Fruit fly (Drosophila melanogaster) whole organism, embryonic: ENCODE measurements around the gene pyd.
A peak's percentile ranks its signal among the peaks of the same experiment; 100 is the strongest.

Experiments used
- CG11504 ChIP-seq: fragments of 200-800 bp; sonication (Bioruptor generic); optimal IDR thresholded peaks from 3 replicates; lab custom pipeline; 2019; ENCODE audit warnings: missing biosample characterization, mild to moderate bottlenecking, missing genetic modification characterization, moderate library complexity
- CG13287 ChIP-seq: fragments of 200-800 bp; sonication (Bioruptor generic); IDR thresholded peaks from 2 replicates; pipeline ENCODE4 v1.3.6; 2022; ENCODE audit warnings: missing biosample characterization, missing genetic modification characterization; ENCODE audit not compliant: partially characterized antibody
- CG13424 ChIP-seq: fragments of 200-800 bp; sonication (Bioruptor generic); optimal IDR thresholded peaks from 2 replicates; lab custom pipeline; 2019; ENCODE audit warnings: missing biosample characterization, mild to moderate bottlenecking, missing genetic modification characterization, moderate library complexity
- CG1529 ChIP-seq: fragments of 200-800 bp; sonication (Bioruptor generic); optimal IDR thresholded peaks from 3 replicates; lab custom pipeline; 2018; ENCODE audit warnings: missing biosample characterization, missing genetic modification characterization
- CG18011 ChIP-seq: fragments of 200-800 bp; sonication (Bioruptor generic); optimal IDR thresholded peaks from 2 replicates; lab custom pipeline; 2017; ENCODE audit warnings: missing biosample characterization, missing genetic modification characterization, mild to moderate bottlenecking, moderate library complexity, missing genotype
- CG32532 ChIP-seq: fragments of 200-800 bp; sonication (Bioruptor generic); IDR thresholded peaks from 2 replicates; pipeline ENCODE4 v1.3.6; 2022; ENCODE audit warnings: missing biosample characterization, missing genetic modification characterization
- CG34224 ChIP-seq: fragments of 200-800 bp; sonication (Bioruptor generic); IDR thresholded peaks from 3 replicates; pipeline ENCODE4 v1.3.6; 2022; ENCODE audit warnings: missing biosample characterization, missing genetic modification characterization; ENCODE audit not compliant: partially characterized antibody
- CG3995 ChIP-seq: fragments of 200-800 bp; sonication (Bioruptor generic); optimal IDR thresholded peaks from 3 replicates; lab custom pipeline; 2016; ENCODE audit warnings: missing biosample characterization, missing genetic modification characterization
- CG4360 ChIP-seq: fragments of 200-800 bp; sonication (Bioruptor generic); IDR thresholded peaks from 2 replicates; pipeline ENCODE4 v1.3.6; 2022; ENCODE audit warnings: missing biosample characterization, missing genetic modification characterization
- CG43689 ChIP-seq: fragments of 200-800 bp; sonication (Bioruptor generic); IDR thresholded peaks from 2 replicates; pipeline ENCODE4 v1.3.6; 2022; ENCODE audit warnings: missing biosample characterization, missing genetic modification characterization
- CG5953 ChIP-seq: fragments of 200-800 bp; sonication (Bioruptor generic); IDR thresholded peaks from 2 replicates; pipeline ENCODE4 v1.3.6; 2022; ENCODE audit warnings: missing biosample characterization, missing genetic modification characterization
- CG6791 ChIP-seq: fragments of 200-800 bp; sonication (Bioruptor generic); IDR thresholded peaks from 3 replicates; pipeline ENCODE4 v1.3.6; 2022; ENCODE audit warnings: missing biosample characterization, missing genetic modification characterization; ENCODE audit not compliant: partially characterized antibody
- CG6854 ChIP-seq: fragments of 200-800 bp; sonication (Bioruptor generic); optimal IDR thresholded peaks from 3 replicates; lab custom pipeline; 2017; ENCODE audit warnings: missing biosample characterization, mild to moderate bottlenecking, missing genetic modification characterization
- CG7839 ChIP-seq: fragments of 200-800 bp; sonication (Bioruptor generic); optimal IDR thresholded peaks from 3 replicates; lab custom pipeline; 2018; ENCODE audit warnings: missing biosample characterization, mild to moderate bottlenecking, missing genetic modification characterization, moderate library complexity
- CG8944 ChIP-seq: fragments of 200-800 bp; sonication (Bioruptor generic); optimal IDR thresholded peaks from 3 replicates; lab custom pipeline; 2016; ENCODE audit warnings: missing biosample characterization, missing genetic modification characterization
- CG9932 ChIP-seq: fragments of 200-800 bp; sonication (Bioruptor generic); IDR thresholded peaks from 2 replicates; pipeline ENCODE4 v1.3.6; 2022; ENCODE audit warnings: missing biosample characterization, missing genetic modification characterization
- D ChIP-seq, 2 experiments: fragments of 200-800 bp in 1 of 2; fragments of >200 bp in 1 of 2; sonication (Bioruptor generic) in 1 of 2; optimal IDR thresholded peaks; 2 replicates in 1 of 2; 3 replicates in 1 of 2; lab custom pipeline; 2017; ENCODE audit warnings: mild to moderate bottlenecking in 1 of 2, missing biosample characterization in 1 of 2, missing genetic modification characterization in 1 of 2, missing genetic modification reagents in 1 of 2
- E2f2 ChIP-seq: fragments of 200-800 bp; sonication (Bioruptor generic); IDR thresholded peaks from 2 replicates; pipeline ENCODE4 v1.3.6; 2022; ENCODE audit warnings: missing biosample characterization, missing genetic modification characterization
- Ets97D ChIP-seq: fragments of 200-800 bp; sonication (Bioruptor generic); optimal IDR thresholded peaks from 3 replicates; lab custom pipeline; 2016; ENCODE audit warnings: missing biosample characterization, missing genetic modification characterization
- H15 ChIP-seq: fragments of 200-800 bp; sonication (Bioruptor generic); IDR thresholded peaks from 3 replicates; pipeline ENCODE4 v1.3.6; 2022; ENCODE audit warnings: missing biosample characterization, missing genetic modification characterization
- HmgZ ChIP-seq: fragments of 200-800 bp; sonication (Bioruptor generic); optimal IDR thresholded peaks from 2 replicates; lab custom pipeline; 2018; ENCODE audit warnings: missing biosample characterization, mild to moderate bottlenecking, missing genetic modification characterization
- Hr78 ChIP-seq, 2 experiments: fragments of 200-800 bp in 1 of 2; fragments of >200 bp in 1 of 2; sonication (Bioruptor generic) in 1 of 2; optimal IDR thresholded peaks; 2 replicates each; lab custom pipeline; 2017 to 2019; ENCODE audit warnings: missing biosample characterization in 2 of 2, missing genetic modification characterization in 2 of 2, mild to moderate bottlenecking in 1 of 2, moderate library complexity in 1 of 2
- Jarid2 ChIP-seq: fragments of 200-800 bp; sonication (Bioruptor generic); optimal IDR thresholded peaks from 3 replicates; lab custom pipeline; 2017; ENCODE audit warnings: mild to moderate bottlenecking, missing biosample characterization, missing genetic modification reagents, missing genetic modification characterization
- Myb ChIP-seq: fragments of 200-800 bp; sonication (Bioruptor generic); optimal IDR thresholded peaks from 2 replicates; lab custom pipeline; 2016; ENCODE audit warnings: missing biosample characterization, missing genetic modification characterization
- NC2α ChIP-seq: fragments of 200-800 bp; sonication (Bioruptor generic); optimal IDR thresholded peaks from 2 replicates; lab custom pipeline; 2016; ENCODE audit warnings: missing biosample characterization, missing genetic modification characterization
- NC2β ChIP-seq: fragments of 200-800 bp; sonication (Bioruptor generic); optimal IDR thresholded peaks from 2 replicates; lab custom pipeline; 2016; ENCODE audit warnings: missing biosample characterization, missing genetic modification characterization
- Oaz ChIP-seq: fragments of 200-800 bp; sonication (Bioruptor generic); IDR thresholded peaks from 2 replicates; pipeline ENCODE4 v1.3.6; 2022; ENCODE audit warnings: missing biosample characterization, missing genetic modification characterization
- Six4 ChIP-seq: fragments of 200-800 bp; sonication (Bioruptor generic); optimal IDR thresholded peaks from 2 replicates; lab custom pipeline; 2016; ENCODE audit warnings: missing biosample characterization, missing genetic modification characterization
- Stat92E ChIP-seq, 3 experiments: fragments of >200 bp in 2 of 3; fragments of 200-800 bp in 1 of 3; sonication (Bioruptor generic) in 1 of 3; optimal IDR thresholded peaks; 2 replicates each; lab custom pipeline; 2017 to 2019; ENCODE audit warnings: missing biosample characterization in 3 of 3, missing genetic modification characterization in 3 of 3, mild to moderate bottlenecking in 1 of 3, moderate library complexity in 1 of 3
- Trl ChIP-seq, 3 experiments: fragments of >200 bp in 2 of 3; fragments of 200-800 bp in 1 of 3; sonication (Bioruptor generic) in 1 of 3; optimal IDR thresholded peaks; 2 replicates in 1 of 3; 3 replicates in 2 of 3; lab custom pipeline; 2016 to 2017; ENCODE audit warnings: missing biosample characterization in 1 of 3, missing genetic modification characterization in 1 of 3
- Xrp1 ChIP-seq: fragments of 200-800 bp; sonication (Bioruptor generic); IDR thresholded peaks from 2 replicates; pipeline ENCODE4 v1.3.6; 2022; ENCODE audit warnings: missing biosample characterization, missing genetic modification characterization
- az2 ChIP-seq: fragments of 200-800 bp; sonication (Bioruptor generic); optimal IDR thresholded peaks from 3 replicates; lab custom pipeline; 2016; ENCODE audit warnings: missing biosample characterization, missing genetic modification characterization
- bsh ChIP-seq, 2 experiments: fragments of 200-800 bp; sonication (Bioruptor generic); optimal IDR thresholded peaks; 2 replicates each; lab custom pipeline; 2017 to 2018; ENCODE audit warnings: mild to moderate bottlenecking in 2 of 2, missing biosample characterization in 2 of 2, missing genetic modification characterization in 2 of 2, moderate library complexity in 1 of 2
- btn ChIP-seq: fragments of 200-800 bp; sonication (Bioruptor generic); optimal IDR thresholded peaks from 2 replicates; lab custom pipeline; 2016; ENCODE audit warnings: missing biosample characterization, missing genetic modification characterization
- crp ChIP-seq, 2 experiments: fragments of 200-800 bp; sonication (Bioruptor generic); optimal IDR thresholded peaks; 2 replicates in 1 of 2; 3 replicates in 1 of 2; lab custom pipeline; 2017; ENCODE audit warnings: missing biosample characterization in 2 of 2, missing genetic modification characterization in 2 of 2, mild to moderate bottlenecking in 1 of 2, moderate library complexity in 1 of 2
- esg ChIP-seq: fragments of 200-800 bp; sonication (Bioruptor generic); conservative IDR thresholded peaks from 2 replicates; pipeline ENCODE4 v1.3.6; 2022; ENCODE audit warnings: missing biosample characterization, missing genetic modification characterization
- fd96Cb ChIP-seq: fragments of 200-800 bp; sonication (Bioruptor generic); optimal IDR thresholded peaks from 2 replicates; lab custom pipeline; 2018; ENCODE audit warnings: missing biosample characterization, mild to moderate bottlenecking, missing genetic modification characterization, moderate library complexity
- ftz-f1 ChIP-seq: fragments of 200-800 bp; sonication (Bioruptor generic); optimal IDR thresholded peaks from 2 replicates; lab custom pipeline; 2016; ENCODE audit warnings: missing biosample characterization, missing genetic modification characterization
- fu2 ChIP-seq: fragments of 200-800 bp; sonication (Bioruptor generic); optimal IDR thresholded peaks from 2 replicates; lab custom pipeline; 2016; ENCODE audit warnings: missing biosample characterization, missing genetic modification characterization
- gcm2 ChIP-seq: fragments of 200-800 bp; sonication (Bioruptor generic); optimal IDR thresholded peaks from 2 replicates; lab custom pipeline; 2016; ENCODE audit warnings: missing biosample characterization, missing genetic modification characterization
- kay ChIP-seq: fragments of 200-800 bp; sonication (Bioruptor generic); optimal IDR thresholded peaks from 2 replicates; lab custom pipeline; 2016; ENCODE audit warnings: missing biosample characterization, missing genetic modification characterization
- luna ChIP-seq: fragments of 200-800 bp; sonication (Bioruptor generic); optimal IDR thresholded peaks from 2 replicates; lab custom pipeline; 2016; ENCODE audit warnings: missing biosample characterization, missing genetic modification characterization
- nerfin-2 ChIP-seq: fragments of 200-800 bp; sonication (Bioruptor generic); IDR thresholded peaks from 2 replicates; pipeline ENCODE4 v1.3.6; 2022; ENCODE audit warnings: missing biosample characterization, missing genetic modification characterization; ENCODE audit not compliant: partially characterized antibody
- run ChIP-seq: fragments of 200-800 bp; sonication (Bioruptor generic); optimal IDR thresholded peaks from 3 replicates; lab custom pipeline; 2018; ENCODE audit warnings: missing biosample characterization, mild to moderate bottlenecking, missing genetic modification characterization
- sima ChIP-seq: fragments of 200-800 bp; sonication (Bioruptor generic); optimal IDR thresholded peaks from 2 replicates; lab custom pipeline; 2016; ENCODE audit warnings: missing biosample characterization, missing genetic modification characterization
- tap ChIP-seq: fragments of 200-800 bp; optimal IDR thresholded peaks from 3 replicates; lab custom pipeline; 2019; ENCODE audit warnings: missing biosample characterization, mild to moderate bottlenecking, missing genetic modification characterization, moderate library complexity
- trh ChIP-seq: fragments of 200-800 bp; sonication (Bioruptor generic); optimal IDR thresholded peaks from 2 replicates; lab custom pipeline; 2016; ENCODE audit warnings: missing biosample characterization, missing genetic modification characterization
- tx ChIP-seq: fragments of 200-800 bp; sonication (Bioruptor generic); optimal IDR thresholded peaks from 2 replicates; lab custom pipeline; 2016; ENCODE audit warnings: missing biosample characterization, missing genetic modification characterization
- zen ChIP-seq: fragments of 200-800 bp; sonication (Bioruptor generic); optimal IDR thresholded peaks from 3 replicates; lab custom pipeline; 2018; ENCODE audit warnings: missing biosample characterization, mild to moderate bottlenecking, missing genetic modification characterization, moderate library complexity

pyd gene

DNA sequence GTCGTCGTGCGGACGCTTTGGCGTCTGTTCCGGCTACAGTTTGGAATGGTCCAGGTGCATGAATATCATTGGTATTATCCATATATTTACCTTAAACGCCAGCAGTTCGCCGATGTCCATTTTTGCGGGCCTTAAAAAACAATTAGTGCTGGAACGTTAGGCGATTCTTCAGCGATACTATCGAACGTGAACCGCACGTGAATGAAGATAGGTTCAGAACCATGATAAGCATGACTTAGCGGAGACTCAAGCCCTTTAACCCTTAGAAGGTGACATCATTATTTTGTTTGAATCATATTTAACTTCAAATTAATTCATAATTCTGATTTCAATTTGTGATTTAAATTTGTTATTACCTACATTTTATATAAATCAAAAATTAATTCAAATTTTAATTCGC, 13.2 kb upstream of the pyd start, which contains the start of gene CG11964 (continued):
- no peak; the same call in 1 of the 2 replicates for TF ChIP-seq esg (GFP tag; lab: Robert Waterston, UW)
- TF ChIP-seq CG13424 (tag; lab: Kevin White, UChicago): peak; percentile 64
- no peak for TF ChIP-seq CG5953
- TF ChIP-seq Stat92E (GFP tag; optimal IDR thresholded peaks at IDR 0.05; lab: Kevin White, UChicago): peak in 1 of 3 experiments; percentile 35
- peak; percentile 60 for TF ChIP-seq fu2 (GFP tag; lab: Kevin White, UChicago)
- peak; percentile 25 for TF ChIP-seq az2
- TF ChIP-seq Ets97D (GFP tag; lab: Kevin White, UChicago): peak; percentile 72
- peak; percentile 39 for TF ChIP-seq NC2β (GFP tag; lab: Kevin White, UChicago)
- TF ChIP-seq run (tag; lab: Kevin White, UChicago): no peak
- no peak for TF ChIP-seq crp (GFP tag; optimal IDR thresholded peaks at IDR 0.05; lab: Kevin White, UChicago)
- peak; percentile 40 for TF ChIP-seq tx
- peak; percentile 4 for TF ChIP-seq CG18011 (GFP tag; lab: Kevin White, UChicago)
- TF ChIP-seq Trl (optimal IDR thresholded peaks at IDR 0.05; lab: Kevin White, UChicago): no peak
- TF ChIP-seq Trl (GFP tag; optimal IDR thresholded peaks at IDR 0.05; lab: Kevin White, UChicago): peak; percentile 58
- TF ChIP-seq Six4: peak; percentile 0
- peak; percentile 18 for TF ChIP-seq fd96Cb (tag; lab: Kevin White, UChicago)
- TF ChIP-seq Myb: peak; percentile 71
- peak; percentile 78 for TF ChIP-seq CG11504 (tag; lab: Kevin White, UChicago)
- TF ChIP-seq E2f2 (GFP tag; lab: Robert Waterston, UW): peak; percentile 78
- TF ChIP-seq btn (GFP tag; lab: Kevin White, UChicago): no peak
- peak; percentile 36 for TF ChIP-seq ftz-f1
- peak; percentile 48 for TF ChIP-seq tap (tag; lab: Kevin White, UChicago)
- TF ChIP-seq CG6791 (GFP tag; lab: Robert Waterston, UW): peak; percentile 100
- TF ChIP-seq CG4360 (GFP tag; lab: Robert Waterston, UW): no peak
- no peak for TF ChIP-seq kay (GFP tag; lab: Kevin White, UChicago)
- TF ChIP-seq Jarid2 (GFP tag; lab: Kevin White, UChicago): no peak
- TF ChIP-seq CG7839: peak; percentile 55
- TF ChIP-seq CG34224 (GFP tag; lab: Robert Waterston, UW): peak; percentile 97
- TF ChIP-seq sima (GFP tag; lab: Kevin White, UChicago): no peak
- peak; percentile 87 for TF ChIP-seq HmgZ (tag; lab: Kevin White, UChicago)
- peak; percentile 85 for TF ChIP-seq CG3995 (GFP tag; lab: Kevin White, UChicago)
- TF ChIP-seq CG43689 (GFP tag; lab: Robert Waterston, UW): no peak
- peak in 1 of 2 experiments; percentile 32 for TF ChIP-seq bsh (GFP tag; optimal IDR thresholded peaks at IDR 0.05; lab: Kevin White, UChicago)
- TF ChIP-seq nerfin-2 (GFP tag; lab: Robert Waterston, UW): peak; percentile 98
- peak; percentile 64 for TF ChIP-seq zen (tag; lab: Kevin White, UChicago)
- peak; percentile 91 for TF ChIP-seq CG9932 (GFP tag; lab: Robert Waterston, UW)
- no peak for TF ChIP-seq CG1529 (GFP tag; lab: Kevin White, UChicago)
- TF ChIP-seq CG6854: no peak
- no peak for TF ChIP-seq luna (GFP tag; lab: Kevin White, UChicago)
- peak; percentile 78 for TF ChIP-seq CG32532 (GFP tag; lab: Robert Waterston, UW)
- peak; percentile 20 for TF ChIP-seq CG8944
- peak; percentile 68 for TF ChIP-seq Xrp1 (GFP tag; lab: Robert Waterston, UW)
- TF ChIP-seq gcm2: no peak
- TF ChIP-seq NC2α (GFP tag; lab: Kevin White, UChicago): no peak
- TF ChIP-seq H15 (GFP tag; lab: Robert Waterston, UW): no peak
- no peak for TF ChIP-seq trh
- TF ChIP-seq Oaz (GFP tag; lab: Robert Waterston, UW): no peak
- TF ChIP-seq Hr78 (GFP tag; optimal IDR thresholded peaks at IDR 0.05; lab: Kevin White, UChicago): no peak
- TF ChIP-seq D (optimal IDR thresholded peaks at IDR 0.05; lab: Kevin White, UChicago): no peak
- no peak for TF ChIP-seq D (GFP tag; optimal IDR thresholded peaks at IDR 0.05; lab: Kevin White, UChicago)
- peak; percentile 100 for TF ChIP-seq CG13287 (GFP tag; lab: Robert Waterston, UW)
